Fruit fly (Drosophila melanogaster): ENCODE results near the gene CG31704.

The CG31704 gene

DNA sequence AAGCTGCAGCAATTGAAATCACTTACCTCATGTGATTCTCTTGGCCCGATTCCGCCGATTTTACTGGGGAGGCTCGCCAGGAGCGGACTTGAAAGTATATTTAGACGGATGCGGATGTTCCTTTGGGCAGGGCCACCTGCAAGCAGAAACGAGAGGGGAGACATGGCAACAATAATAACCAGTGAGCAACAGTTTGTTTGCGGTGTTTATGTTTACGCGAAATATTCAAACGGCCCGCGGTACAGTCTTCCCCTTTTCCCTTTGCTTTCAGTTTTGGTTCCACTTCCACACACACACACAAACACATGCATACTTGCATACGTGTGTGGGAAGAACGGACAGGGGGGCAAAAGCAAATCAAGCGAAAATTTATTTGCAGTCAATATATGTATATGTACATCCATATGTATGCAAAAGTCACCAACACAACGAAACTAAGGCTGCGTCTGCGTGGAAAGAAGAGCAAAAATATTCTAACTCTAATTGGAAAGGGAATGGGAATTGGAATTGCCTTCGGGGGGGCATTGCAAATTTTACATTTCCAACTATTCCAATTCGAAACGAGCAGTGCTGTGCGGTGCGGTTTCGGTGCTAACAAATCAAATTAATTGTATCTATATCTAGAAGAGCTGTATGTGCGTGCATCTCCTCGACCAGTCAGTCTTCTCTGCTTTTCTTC, 34.3 kb upstream of the CG31704 start (continued):
- TF ChIP-seq CG9705 (GFP tag; optimal IDR thresholded peaks at IDR 0.05), result no peak

DNA sequence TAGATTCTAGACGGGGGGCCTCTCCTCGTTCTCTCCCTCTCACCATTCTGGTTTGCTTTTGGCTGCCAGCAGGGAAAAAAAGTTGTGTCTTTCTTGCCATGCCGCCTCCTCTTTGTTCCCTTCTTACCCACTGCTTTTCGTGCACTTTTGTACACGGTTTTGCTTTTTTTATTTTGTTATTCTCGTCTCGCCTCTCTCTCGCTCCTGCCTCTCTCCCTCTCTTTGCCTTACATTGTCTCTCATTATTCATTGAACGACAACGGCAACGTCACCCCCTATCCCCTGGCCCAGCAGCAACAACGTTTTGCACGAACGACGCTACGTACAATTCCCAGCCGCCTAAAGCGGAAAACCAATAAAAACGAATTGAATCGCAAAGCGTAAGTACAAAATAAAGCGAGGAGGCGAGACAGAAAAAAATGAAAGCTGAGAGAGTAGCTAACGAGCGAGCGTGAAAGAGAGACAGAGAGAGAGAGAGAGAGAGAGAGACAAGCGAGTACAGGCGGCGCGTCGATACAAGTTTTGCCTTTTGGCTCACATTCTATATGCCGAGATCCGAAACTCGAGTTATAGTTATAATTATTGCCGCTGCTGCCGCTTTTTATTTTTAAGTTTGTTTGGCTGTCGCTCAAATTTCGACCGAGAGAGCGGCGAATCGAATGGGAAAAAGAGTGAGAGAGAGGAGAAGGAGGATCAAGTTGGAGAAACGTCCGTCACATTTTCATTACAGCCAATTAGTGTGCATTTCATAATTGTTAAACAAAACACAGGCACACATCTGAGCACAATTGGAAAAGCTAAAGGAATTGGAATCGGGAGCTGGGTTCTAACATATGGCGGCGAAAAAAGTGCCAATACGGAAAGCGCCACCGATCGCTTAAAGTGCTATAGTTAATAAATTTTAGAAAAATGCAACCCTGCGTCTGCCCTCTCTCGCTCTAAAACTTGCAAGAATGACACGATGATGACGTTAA, 33.5 kb upstream of the CG31704 start:
- TF ChIP-seq Hr78 (GFP tag; optimal IDR thresholded peaks at IDR 0.05) (no peak), Jra (GFP tag; optimal IDR thresholded peaks at IDR 0.05) (peak; percentile 86), Hr83 (GFP tag; optimal IDR thresholded peaks at IDR 0.05; ENCODE audit: poor library complexity, severe bottlenecking) (peak; percentile 11), dsf (GFP tag; optimal IDR thresholded peaks at IDR 0.05; ENCODE audit: borderline replicate concordance) (no peak), Abd-B (GFP tag; optimal IDR thresholded peaks at IDR 0.05) (no peak), Mio (GFP tag; optimal IDR thresholded peaks at IDR 0.05) (peak; percentile 47), brk (GFP tag; optimal IDR thresholded peaks at IDR 0.05) (peak; percentile 83), HLH106 (tag; optimal IDR thresholded peaks at IDR 0.05) (peak; percentile 27), ey (GFP tag; optimal IDR thresholded peaks at IDR 0.05) (peak; percentile 24), CG32264 (GFP tag; optimal IDR thresholded peaks at IDR 0.05) (peak; percentile 78), CrebA (GFP tag; optimal IDR thresholded peaks at IDR 0.05; ENCODE audit: borderline replicate concordance) (peak; percentile 93), foxo (GFP tag; optimal IDR thresholded peaks at IDR 0.05) (peak; percentile 24 to 58), rgr (GFP tag; optimal IDR thresholded peaks at IDR 0.05) (peak; percentile 64), GATAd (GFP tag; optimal IDR thresholded peaks at IDR 0.05) (no peak), sv (GFP tag; optimal IDR thresholded peaks at IDR 0.05) (no peak), lola (GFP tag; optimal IDR thresholded peaks at IDR 0.05) (no peak), h (GFP tag; optimal IDR thresholded peaks at IDR 0.05) (peak; percentile 68), Dfd (GFP tag; optimal IDR thresholded peaks at IDR 0.05) (no peak), tai (GFP tag; optimal IDR thresholded peaks at IDR 0.05) (no peak), sage (GFP tag; optimal IDR thresholded peaks at IDR 0.05) (peak; percentile 79), Vsx2 (GFP tag; optimal IDR thresholded peaks at IDR 0.05; ENCODE audit: partially characterized antibody) (peak; percentile 92), N (GFP tag; optimal IDR thresholded peaks at IDR 0.05) (no peak), Dif (GFP tag; optimal IDR thresholded peaks at IDR 0.05; ENCODE audit: partially characterized antibody) (peak; percentile 90), Rel (GFP tag; optimal IDR thresholded peaks at IDR 0.05) (peak; percentile 94), Rel (tag; optimal IDR thresholded peaks at IDR 0.05) (peak; percentile 74), Myc (optimal IDR thresholded peaks at IDR 0.05) (no peak), OdsH (GFP tag; optimal IDR thresholded peaks at IDR 0.05) (peak; percentile 37), CG9705 (GFP tag; optimal IDR thresholded peaks at IDR 0.05) (peak; percentile 35), dmrt93B (GFP tag; optimal IDR thresholded peaks at IDR 0.05) (no peak), woc (GFP tag; optimal IDR thresholded peaks at IDR 0.05) (peak; percentile 43), usp (GFP tag; optimal IDR thresholded peaks at IDR 0.05) (no peak), fru (GFP tag; optimal IDR thresholded peaks at IDR 0.05) (peak; percentile 64), jim (GFP tag; optimal IDR thresholded peaks at IDR 0.05) (peak; percentile 98), Sp1 (GFP tag; optimal IDR thresholded peaks at IDR 0.05) (peak; percentile 75), Hnf4 (GFP tag; optimal IDR thresholded peaks at IDR 0.05) (peak; percentile 63), psq (GFP tag; optimal IDR thresholded peaks at IDR 0.05) (peak; percentile 100), dl (GFP tag; optimal IDR thresholded peaks at IDR 0.05; ENCODE audit: insufficient read depth in 1 of 2, partially characterized antibody in 2 of 2) (peak; percentile 73 to 88), br (GFP tag; optimal IDR thresholded peaks at IDR 0.05) (peak; percentile 81), pan (optimal IDR thresholded peaks at IDR 0.05) (no peak)
